Worm (Caenorhabditis elegans): ENCODE measurements around the gene ssp-35.

- no peak for TF ChIP-seq nhr-85 (tag)
- peak; percentile 17 for TF ChIP-seq blmp-1 (tag; optimal IDR thresholded peaks at IDR 0.05)
Measured at ce11 chrV:12295015-12295414, 31.4 kb upstream of the ssp-35 start.

Measured in whole organism, L1 larva.